Worm (Caenorhabditis elegans) whole organism, L1 larva: ENCODE measurements around the gene del-8.

Experiments
- C16A3.4 ChIP-seq: fragments of 150-350 bp; optimal IDR thresholded peaks from 2 replicates; lab custom pipeline; 2014; ENCODE audit warnings: missing biosample characterization, missing genetic modification characterization
- lin-39 ChIP-seq: fragments of 150-350 bp; optimal IDR thresholded peaks from 2 replicates; lab custom pipeline; 2014; ENCODE audit warnings: missing biosample characterization, missing genetic modification reagents, missing genetic modification characterization
- nhr-11 ChIP-seq: fragments of 150-350 bp; optimal IDR thresholded peaks from 2 replicates; lab custom pipeline; 2014; ENCODE audit warnings: missing biosample characterization, missing genetic modification characterization
- nhr-76 ChIP-seq: sonication (generic microtip); optimal IDR thresholded peaks from 2 replicates; lab custom pipeline; 2017; ENCODE audit warnings: missing biosample characterization, missing genetic modification characterization
- pax-3 ChIP-seq: fragments of 200-800 bp; sonication (Bioruptor generic); optimal IDR thresholded peaks from 2 replicates; lab custom pipeline; 2018; ENCODE audit warnings: mild to moderate bottlenecking, missing genetic modification characterization, moderate library complexity, missing compliant biosample characterization

DNA sequence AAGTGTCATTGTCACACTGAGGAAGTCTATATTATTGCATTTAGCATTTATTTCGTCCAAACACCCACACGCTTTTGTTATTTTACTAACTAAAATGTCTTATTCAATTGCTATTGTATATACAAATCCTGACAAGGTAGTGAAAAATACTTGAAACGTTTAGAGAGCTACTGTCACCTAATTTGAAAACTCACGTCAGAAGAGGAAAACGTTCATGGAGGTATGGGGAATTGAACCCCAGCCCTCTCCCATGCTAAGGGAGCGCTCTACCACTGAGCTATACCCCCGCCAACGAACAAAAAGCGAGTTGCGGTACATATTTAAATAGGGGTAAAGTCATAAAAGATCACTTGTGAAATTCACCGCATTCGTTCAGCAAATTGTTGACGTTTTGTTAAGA lies 33.4 kb downstream of the del-8 start:
- TF ChIP-seq nhr-76 = no peak
- TF ChIP-seq pax-3 (tag; lab: Kevin White, UChicago) = no peak
- no peak for TF ChIP-seq C16A3.4 (tag; lab: Kevin White, UChicago)
- TF ChIP-seq nhr-11 (tag; lab: Kevin White, UChicago) = no peak
- TF ChIP-seq lin-39 (tag; lab: Kevin White, UChicago) = no peak
